Worm (Caenorhabditis elegans) whole organism, L4 larva: ENCODE measurements around the gene inx-2.

Experiments
- F26F4.8 ChIP-seq: fragments of 200-800 bp; sonication (Bioruptor generic); conservative IDR thresholded peaks from 2 replicates; pipeline ENCODE4 v1.3.6; 2022; ENCODE audit warnings: missing genetic modification characterization, missing compliant biosample characterization
- F37D6.2 ChIP-seq: sonication (generic microtip); optimal IDR thresholded peaks from 2 replicates; lab custom pipeline; 2016; ENCODE audit warnings: mild to moderate bottlenecking, missing genetic modification characterization, missing compliant biosample characterization
- ZK546.5 ChIP-seq, 2 experiments: sonication (generic microtip); optimal IDR thresholded peaks; 2 replicates each; lab custom pipeline; 2017; ENCODE audit warnings: missing biosample characterization in 2 of 2, missing genetic modification characterization in 2 of 2
- aha-1 ChIP-seq: fragments of 150-350 bp; peaks from one replicate; lab custom pipeline; 2014; ENCODE audit warnings: missing biosample characterization, missing genetic modification characterization
- ceh-28 ChIP-seq: fragments of 150-350 bp; optimal IDR thresholded peaks from 2 replicates; lab custom pipeline; 2014; ENCODE audit warnings: missing biosample characterization, missing genetic modification reagents, missing genetic modification characterization
- ceh-44 ChIP-seq: fragments of 200-800 bp; sonication (Bioruptor generic); IDR thresholded peaks from 2 replicates; pipeline ENCODE4 v1.3.6; 2022; ENCODE audit warnings: missing genetic modification reagents, missing genetic modification characterization, missing compliant biosample characterization
- ctbp-1 ChIP-seq: fragments of 200-800 bp; sonication (Bioruptor generic); IDR thresholded peaks from 2 replicates; pipeline ENCODE4 v1.3.6; 2022; ENCODE audit warnings: missing genetic modification reagents, missing genetic modification characterization, missing compliant biosample characterization
- daf-16 ChIP-seq, 3 experiments: sonication (generic microtip); optimal IDR thresholded peaks; 2 replicates each; lab custom pipeline; 2016 to 2017; ENCODE audit warnings: missing genetic modification characterization in 3 of 3, missing genetic modification reagents in 3 of 3, mild to moderate bottlenecking in 2 of 3, missing compliant biosample characterization in 2 of 3, missing biosample characterization in 1 of 3, moderate library complexity in 1 of 3
- dmd-6 ChIP-seq: fragments of 200-800 bp; sonication (Bioruptor generic); IDR thresholded peaks from 2 replicates; pipeline ENCODE4 v1.3.6; 2022; ENCODE audit warnings: missing genetic modification reagents, missing genetic modification characterization, missing compliant biosample characterization
- egl-27 ChIP-seq: sonication (generic microtip); optimal IDR thresholded peaks from 3 replicates; lab custom pipeline; 2017; ENCODE audit warnings: missing biosample characterization, missing genetic modification reagents, missing genetic modification characterization
- egl-43 ChIP-seq: fragments of 200-800 bp; sonication (Bioruptor generic); IDR thresholded peaks from 2 replicates; pipeline ENCODE4 v1.3.6; 2022; ENCODE audit warnings: missing genetic modification reagents, missing genetic modification characterization, missing compliant biosample characterization
- hlh-11 ChIP-seq: fragments of 200-800 bp; sonication (Bioruptor generic); optimal IDR thresholded peaks from 2 replicates; lab custom pipeline; 2018; ENCODE audit warnings: mild to moderate bottlenecking, missing genetic modification characterization, missing compliant biosample characterization
- hlh-30 ChIP-seq: sonication (generic microtip); optimal IDR thresholded peaks from 2 replicates; lab custom pipeline; 2017; ENCODE audit warnings: antibody characterized with exemption, mild to moderate bottlenecking, missing genetic modification characterization, missing compliant biosample characterization; ENCODE audit not compliant: insufficient read depth
- lin-1 ChIP-seq: fragments of 200-800 bp; sonication (Bioruptor generic); IDR thresholded peaks from 2 replicates; pipeline ENCODE4 v1.3.6; 2022; ENCODE audit warnings: missing genetic modification reagents, missing genetic modification characterization, missing compliant biosample characterization
- lin-13 ChIP-seq: fragments of 150-350 bp; optimal IDR thresholded peaks from 2 replicates; lab custom pipeline; 2014; ENCODE audit warnings: missing biosample characterization, missing genetic modification reagents, missing genetic modification characterization
- madf-5 ChIP-seq, 2 experiments: fragments of 200-800 bp; sonication (Bioruptor generic); IDR thresholded peaks; 2 replicates each; pipeline ENCODE4 v1.3.6; 2022; ENCODE audit warnings: missing compliant biosample characterization in 2 of 2, missing genetic modification characterization in 2 of 2
- mdl-1 ChIP-seq, 2 experiments: fragments of 150-350 bp in 1 of 2; sonication (generic microtip) in 1 of 2; optimal IDR thresholded peaks; 2 replicates each; lab custom pipeline; 2014 to 2017; ENCODE audit warnings: missing biosample characterization in 2 of 2, missing genetic modification characterization in 2 of 2
- mxl-2 ChIP-seq: fragments of 200-800 bp; sonication (Bioruptor generic); conservative IDR thresholded peaks from 2 replicates; pipeline ENCODE4 v1.3.6; 2022; ENCODE audit warnings: missing genetic modification reagents, missing genetic modification characterization, missing compliant biosample characterization
- mxl-3 ChIP-seq: fragments of 200-800 bp; sonication (Bioruptor generic); optimal IDR thresholded peaks from 2 replicates; lab custom pipeline; 2018; ENCODE audit warnings: mild to moderate bottlenecking, missing genetic modification characterization, missing compliant biosample characterization
- nhr-102 ChIP-seq: sonication (generic microtip); optimal IDR thresholded peaks from 2 replicates; lab custom pipeline; 2016; ENCODE audit warnings: mild to moderate bottlenecking, missing genetic modification characterization, moderate library complexity, missing compliant biosample characterization
- nhr-237 ChIP-seq: sonication (generic microtip); optimal IDR thresholded peaks from 2 replicates; lab custom pipeline; 2017; ENCODE audit warnings: missing biosample characterization, missing genetic modification characterization
- nhr-25 ChIP-seq: sonication (generic microtip); optimal IDR thresholded peaks from 2 replicates; lab custom pipeline; 2017; ENCODE audit warnings: missing genetic modification characterization, mild to moderate bottlenecking, missing compliant biosample characterization, antibody characterized with exemption, moderate library complexity, borderline replicate concordance; ENCODE audit not compliant: insufficient read depth
- nhr-28 ChIP-seq: fragments of 150-350 bp; optimal IDR thresholded peaks from 2 replicates; lab custom pipeline; 2014; ENCODE audit warnings: missing biosample characterization, missing genetic modification characterization
- nhr-42 ChIP-seq: fragments of 200-800 bp; sonication (Bioruptor generic); IDR thresholded peaks from 2 replicates; pipeline ENCODE4 v1.3.6; 2022; ENCODE audit warnings: missing genetic modification characterization, missing compliant biosample characterization
- nhr-77 ChIP-seq: fragments of 150-350 bp; optimal IDR thresholded peaks from 2 replicates; lab custom pipeline; 2014; ENCODE audit warnings: missing biosample characterization, missing genetic modification characterization
- pqm-1 ChIP-seq: sonication (generic microtip); optimal IDR thresholded peaks from 2 replicates; lab custom pipeline; 2017; ENCODE audit warnings: missing biosample characterization, missing genetic modification characterization
- sdz-12 ChIP-seq: fragments of 200-800 bp; sonication (Bioruptor generic); optimal IDR thresholded peaks from 2 replicates; lab custom pipeline; 2018; ENCODE audit warnings: mild to moderate bottlenecking, missing genetic modification characterization, missing compliant biosample characterization
- set-16 ChIP-seq: fragments of 200-800 bp; sonication (Bioruptor generic); IDR thresholded peaks from 2 replicates; pipeline ENCODE4 v1.3.6; 2022; ENCODE audit warnings: missing genetic modification reagents, missing genetic modification characterization, missing compliant biosample characterization
- snpc-4 ChIP-seq: fragments of 150-350 bp; optimal IDR thresholded peaks from 2 replicates; lab custom pipeline; 2014; ENCODE audit warnings: missing biosample characterization, missing genetic modification characterization
- tra-1 ChIP-seq: fragments of 200-800 bp; sonication (Bioruptor generic); IDR thresholded peaks from 2 replicates; pipeline ENCODE4 v1.3.6; 2022; ENCODE audit warnings: missing genetic modification reagents, missing genetic modification characterization, missing compliant biosample characterization
- unc-130 ChIP-seq: sonication (generic microtip); optimal IDR thresholded peaks from 2 replicates; lab custom pipeline; 2016; ENCODE audit warnings: missing genetic modification reagents, missing genetic modification characterization, missing compliant biosample characterization
- unc-62 ChIP-seq, 3 experiments: fragments of 150-350 bp in 1 of 3; sonication (generic microtip); optimal IDR thresholded peaks in 2 of 3; peaks in 1 of 3; 1 replicate in 1 of 3; 2 replicates in 2 of 3; lab custom pipeline; 2014 to 2017; ENCODE audit warnings: missing biosample characterization in 3 of 3, missing genetic modification characterization in 3 of 3, missing genetic modification reagents in 3 of 3, missing genotype in 1 of 3
- vab-7 ChIP-seq: fragments of 200-800 bp; sonication (Bioruptor generic); IDR thresholded peaks from 2 replicates; pipeline ENCODE4 v1.3.6; 2022; ENCODE audit warnings: missing genetic modification reagents, missing genetic modification characterization, missing compliant biosample characterization
- zag-1 ChIP-seq: fragments of 150-350 bp; optimal IDR thresholded peaks from 2 replicates; lab custom pipeline; 2014; ENCODE audit warnings: missing biosample characterization, missing genetic modification characterization
- zip-11 ChIP-seq: fragments of 200-800 bp; sonication (Bioruptor generic); IDR thresholded peaks from 2 replicates; pipeline ENCODE4 v1.3.6; 2022; ENCODE audit warnings: missing genetic modification characterization, missing compliant biosample characterization

The inx-2 gene

ce11 chrX:11337783-11338182 is 41.2 kb upstream of the inx-2 start, which contains the start of gene gcy-9:
TSS of gene gcy-9 (minus strand) at chrX:11337883.
- no peak for TF ChIP-seq ceh-44 (GFP tag; lab: Robert Waterston, UW)
- no peak for TF ChIP-seq dmd-6

- peak; percentile 94 for TF ChIP-seq aha-1 (tag; lab: Kevin White, UChicago)
- TF ChIP-seq ZK546.5 (tag; optimal IDR thresholded peaks at IDR 0.05; lab: Kevin White, UChicago) = no peak
These were observed 40.6 kb upstream of the inx-2 start for ce11 chrX:11337095-11337494.

- TF ChIP-seq vab-7 (GFP tag; lab: Robert Waterston, UW) (no peak), aha-1 (tag; lab: Kevin White, UChicago) (peak; percentile 63), unc-62 (GFP tag; optimal IDR thresholded peaks at IDR 0.05 in 1 of 2; lab: Kevin White, UChicago) (peak in 1 of 2 experiments; percentile 13), unc-62 (tag; optimal IDR thresholded peaks at IDR 0.05; lab: Kevin White, UChicago) (no peak)
These were observed 32.9 kb upstream of the inx-2 start, which contains the start of gene npr-9 for ce11 chrX:11329424-11329823. TSS of gene npr-9 (plus strand) at chrX:11329724.

ce11 chrX:11328710-11329109 is 32.2 kb upstream of the inx-2 start:
- TF ChIP-seq zag-1 (tag; lab: Kevin White, UChicago) = no peak
- no peak for TF ChIP-seq ctbp-1
- no peak for TF ChIP-seq nhr-42
- TF ChIP-seq, all 104 proteins: peak for 0

ce11 chrX:11326827-11327226 is 30.3 kb upstream of the inx-2 start, which contains the start of gene ZK455.5:
TSS of gene ZK455.5 (minus strand) at chrX:11326927.
- TF ChIP-seq lin-1 (GFP tag; lab: Robert Waterston, UW) = no peak
- TF ChIP-seq nhr-102 (tag; lab: Kevin White, UChicago) = no peak
- no peak for TF ChIP-seq pqm-1 (tag; lab: Kevin White, UChicago)
- no peak for TF ChIP-seq unc-62 (GFP tag; optimal IDR thresholded peaks at IDR 0.05 in 1 of 2; lab: Kevin White, UChicago)
- no peak for TF ChIP-seq unc-62 (tag; optimal IDR thresholded peaks at IDR 0.05; lab: Kevin White, UChicago)
- no peak for TF ChIP-seq ceh-28
- no peak for TF ChIP-seq mxl-2
- no peak for TF ChIP-seq egl-43 (GFP tag; lab: Robert Waterston, UW)
- TF ChIP-seq unc-130 = no peak
- TF ChIP-seq hlh-11 (tag; lab: Kevin White, UChicago) = no peak
- TF ChIP-seq hlh-30 (tag; lab: Kevin White, UChicago) = no peak
- TF ChIP-seq madf-5 (GFP tag; IDR thresholded peaks at IDR 0.05; lab: Robert Waterston, UW) = no peak
- no peak for TF ChIP-seq zip-11
- no peak for TF ChIP-seq nhr-28 (tag; lab: Kevin White, UChicago)
- no peak for TF ChIP-seq nhr-25 (tag; lab: Kevin White, UChicago)

ce11 chrX:11324240-11324639 is 27.7 kb upstream of the inx-2 start, which contains the start of gene asm-2:
TSS of gene asm-2 (minus strand) at chrX:11324251.
- TF ChIP-seq nhr-25 (tag; lab: Kevin White, UChicago) (no peak), lin-1 (GFP tag; lab: Robert Waterston, UW) (no peak), set-16 (GFP tag; lab: Robert Waterston, UW) (no peak), ceh-44 (GFP tag; lab: Robert Waterston, UW) (no peak), egl-27 (tag; lab: Kevin White, UChicago) (no peak), sdz-12 (no peak), nhr-237 (tag; lab: Kevin White, UChicago) (no peak), lin-13 (GFP tag; lab: Kevin White, UChicago) (no peak), F37D6.2 (tag; lab: Kevin White, UChicago) (no peak), nhr-77 (tag; lab: Kevin White, UChicago) (peak; percentile 57), nhr-28 (tag; lab: Kevin White, UChicago) (peak; percentile 87), dmd-6 (peak; percentile 63), mxl-3 (GFP tag; lab: Kevin White, UChicago) (peak; percentile 68), snpc-4 (tag; lab: Kevin White, UChicago) (no peak), pqm-1 (tag; lab: Kevin White, UChicago) (peak; percentile 98), F26F4.8 (no peak), mdl-1 (tag; optimal IDR thresholded peaks at IDR 0.05; lab: Kevin White, UChicago) (peak in 1 of 2 experiments; percentile 29), tra-1 (peak; percentile 36; the same call in 1 of the 2 replicates), daf-16 (GFP tag; optimal IDR thresholded peaks at IDR 0.05; lab: Kevin White, UChicago) (no peak), daf-16 (tag; optimal IDR thresholded peaks at IDR 0.05; lab: Kevin White, UChicago) (peak; percentile 88)
